Worm (Caenorhabditis elegans): ENCODE measurements around the gene C31E10.11.

DNA sequence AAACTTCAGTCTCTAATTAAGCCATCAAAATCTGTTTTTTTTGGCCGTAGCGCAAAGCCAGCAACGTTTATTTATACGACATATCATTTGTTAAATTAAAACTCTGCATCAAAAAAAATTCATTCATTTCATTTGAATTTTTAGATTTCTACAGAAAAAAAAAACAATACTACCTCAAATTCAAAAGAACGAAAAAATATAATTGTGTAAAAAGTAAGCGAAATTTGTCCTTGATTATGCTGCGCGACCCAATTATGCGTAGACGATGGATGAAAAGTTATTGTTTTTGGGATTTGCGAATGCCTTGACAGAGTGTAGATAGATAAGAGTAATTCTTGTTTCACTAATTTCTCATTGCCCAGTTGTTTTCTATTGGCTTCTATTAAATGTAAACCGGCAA lies 27.4 kb downstream of the C31E10.11 start, which contains the start of gene F48F7.3:
- TF ChIP-seq T22C8.4 (GFP tag; IDR thresholded peaks at IDR 0.05) (no peak), klf-2 (GFP tag; conservative IDR thresholded peaks at IDR 0.05) (no peak), med-1 (GFP tag; optimal IDR thresholded peaks at IDR 0.05; ENCODE audit: insufficient read depth) (no peak), ztf-23 (GFP tag; IDR thresholded peaks at IDR 0.05) (no peak), cog-1 (tag; optimal IDR thresholded peaks at IDR 0.05) (no peak)
